Fruit fly (Drosophila melanogaster) whole organism, pupa: ENCODE measurements around the gene CG45307.

Experiments used
- CG10348 ChIP-seq: fragments of 200-800 bp; sonication (Bioruptor generic); IDR thresholded peaks from 2 replicates; pipeline ENCODE4 v1.3.6; 2022; ENCODE audit warnings: missing biosample characterization, missing genetic modification characterization
- CG15710 ChIP-seq: fragments of 200-800 bp; sonication (Bioruptor generic); optimal IDR thresholded peaks from 2 replicates; lab custom pipeline; 2018; ENCODE audit warnings: missing biosample characterization, mild to moderate bottlenecking, missing genetic modification characterization, moderate library complexity
- CG32121 ChIP-seq: fragments of 200-800 bp; sonication (Bioruptor generic); IDR thresholded peaks from 2 replicates; pipeline ENCODE4 v1.3.6; 2022; ENCODE audit warnings: missing biosample characterization, missing genetic modification characterization
- CG4496 ChIP-seq: fragments of 200-800 bp; sonication (Bioruptor generic); IDR thresholded peaks from 3 replicates; pipeline ENCODE4 v1.3.6; 2022; ENCODE audit warnings: missing biosample characterization, missing genetic modification characterization
- CG8159 ChIP-seq: fragments of 200-800 bp; sonication (Bioruptor generic); optimal IDR thresholded peaks from 3 replicates; lab custom pipeline; 2018; ENCODE audit warnings: missing biosample characterization, mild to moderate bottlenecking, missing genetic modification characterization, moderate library complexity
- EcR ChIP-seq: fragments of 200-800 bp; sonication (Bioruptor generic); optimal IDR thresholded peaks from 3 replicates; lab custom pipeline; 2019; ENCODE audit warnings: missing biosample characterization, missing genetic modification characterization, mild to moderate bottlenecking, moderate library complexity, missing genetic modification reagents
- Pif1B ChIP-seq: fragments of 200-800 bp; sonication (Bioruptor generic); optimal IDR thresholded peaks from 3 replicates; lab custom pipeline; 2016; ENCODE audit warnings: missing biosample characterization, missing genetic modification characterization

- TF ChIP-seq CG8159 (no peak), EcR (GFP tag; lab: Kevin White, UChicago) (no peak), CG4496 (GFP tag; lab: Robert Waterston, UW) (no peak), CG32121 (GFP tag; lab: Robert Waterston, UW) (no peak), CG15710 (no peak), CG10348 (no peak), Pif1B (GFP tag; lab: Kevin White, UChicago) (no peak)
Observed at dm6 chr2L:8714513-8714912, 37.4 kb downstream of the CG45307 start.
